Worm (Caenorhabditis elegans): ENCODE results near the gene F56D5.6.

Gene F56D5.6

DNA sequence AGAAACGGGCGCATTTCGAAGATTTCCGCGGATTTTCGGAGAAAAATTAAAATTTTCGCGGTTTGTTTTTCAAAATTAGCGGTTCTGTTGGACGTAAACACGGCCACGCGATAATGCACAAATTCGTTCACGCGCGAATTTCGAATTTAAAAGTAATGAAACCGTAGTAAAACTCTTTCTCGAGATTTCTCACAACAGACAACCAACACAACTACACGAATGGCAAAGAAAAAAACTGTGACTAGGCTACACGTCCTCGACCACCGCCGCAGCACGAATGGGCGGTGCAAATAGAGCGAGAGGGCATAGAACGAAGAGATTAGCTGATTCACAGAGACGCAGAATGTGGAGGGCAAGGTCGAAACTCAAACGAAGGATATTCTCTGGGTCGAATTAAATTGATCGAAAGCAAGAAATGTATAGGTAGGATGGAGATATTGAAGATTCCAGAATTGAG is 39.2 kb downstream of the F56D5.6 start, which contains the start of gene idh-1 (continued):
- TF ChIP-seq zip-11 (GFP tag; IDR thresholded peaks at IDR 0.05), result no peak
- TF ChIP-seq hlh-11 (tag; optimal IDR thresholded peaks at IDR 0.05), result peak; percentile 37
- no peak for TF ChIP-seq ZK546.5 (tag; optimal IDR thresholded peaks at IDR 0.05)
- TF ChIP-seq egl-27 (tag; optimal IDR thresholded peaks at IDR 0.05), result no peak
- TF ChIP-seq nhr-28 (tag; optimal IDR thresholded peaks at IDR 0.05), result peak; percentile 98
- no peak for TF ChIP-seq set-16 (GFP tag; IDR thresholded peaks at IDR 0.05)
- TF ChIP-seq R02D3.7 (tag; optimal IDR thresholded peaks at IDR 0.05), result no peak
- TF ChIP-seq lin-39 (tag; optimal IDR thresholded peaks at IDR 0.05), result no peak
- 0 out of 2 replicates have a peak, but pooled peaks have one; percentile 19 for TF ChIP-seq nhr-42 (GFP tag; IDR thresholded peaks at IDR 0.05)
- TF ChIP-seq nhr-10 (tag; optimal IDR thresholded peaks at IDR 0.05), result peak; percentile 32
- TF ChIP-seq F26F4.8 (GFP tag; conservative IDR thresholded peaks at IDR 0.05), result no peak
- TF ChIP-seq mep-1 (tag; optimal IDR thresholded peaks at IDR 0.05), result peak; percentile 41
- no peak for TF ChIP-seq tag-97 (GFP tag; IDR thresholded peaks at IDR 0.05)
- TF ChIP-seq zag-1 (tag; optimal IDR thresholded peaks at IDR 0.05), result no peak
- no peak for TF ChIP-seq lim-7 (GFP tag; IDR thresholded peaks at IDR 0.05)
- TF ChIP-seq ceh-82 (tag; optimal IDR thresholded peaks at IDR 0.05), result no peak
- TF ChIP-seq snpc-4 (tag; optimal IDR thresholded peaks at IDR 0.05), result no peak
- no peak for TF ChIP-seq vab-7 (GFP tag; IDR thresholded peaks at IDR 0.05)
- no peak for TF ChIP-seq Y75B8A.6 (GFP tag; IDR thresholded peaks at IDR 0.05)
- no peak for TF ChIP-seq zfp-2 (tag; optimal IDR thresholded peaks at IDR 0.05)
- TF ChIP-seq pha-4 (GFP tag; IDR thresholded peaks at IDR 0.05), result no peak
- no peak for TF ChIP-seq pha-4 (tag; optimal IDR thresholded peaks at IDR 0.05)
- no peak for TF ChIP-seq F49E8.2 (tag; optimal IDR thresholded peaks at IDR 0.05; ENCODE audit: borderline replicate concordance)
- no peak for TF ChIP-seq saeg-2 (GFP tag; IDR thresholded peaks at IDR 0.05)
- peak; percentile 34 for TF ChIP-seq aha-1 (tag)
- TF ChIP-seq hmg-1.1 (GFP tag; IDR thresholded peaks at IDR 0.05), result no peak; the same call in 1 of the 2 replicates
- peak; percentile 71 for TF ChIP-seq dpl-1 (GFP tag; optimal IDR thresholded peaks at IDR 0.05)
- TF ChIP-seq unc-39 (tag; optimal IDR thresholded peaks at IDR 0.05), result no peak
- TF ChIP-seq Y105C5A.15 (GFP tag; IDR thresholded peaks at IDR 0.05), result no peak
- TF ChIP-seq ctbp-1 (GFP tag; IDR thresholded peaks at IDR 0.05), result no peak
- TF ChIP-seq aly-2 (tag; optimal IDR thresholded peaks at IDR 0.05), result no peak
- no peak for TF ChIP-seq ceh-20 (GFP tag; IDR thresholded peaks at IDR 0.05)
- TF ChIP-seq skn-1 (tag; optimal IDR thresholded peaks at IDR 0.05), result no peak
- no peak for TF ChIP-seq ceh-32 (tag; optimal IDR thresholded peaks at IDR 0.05; ENCODE audit: poor library complexity)
- 0 out of 2 replicates have a peak, but pooled peaks have one; percentile 20 for TF ChIP-seq T26A8.4 (GFP tag; IDR thresholded peaks at IDR 0.05)
- no peak for TF ChIP-seq lin-15B (tag; optimal IDR thresholded peaks at IDR 0.05)
- peak; percentile 36; the same call in 1 of the 2 replicates for TF ChIP-seq lin-29 (GFP tag; IDR thresholded peaks at IDR 0.05)
- no peak for TF ChIP-seq nhr-237 (tag; optimal IDR thresholded peaks at IDR 0.05)
- no peak for TF ChIP-seq ceh-62 (tag; optimal IDR thresholded peaks at IDR 0.05)
- peak in 1 of 2 experiments; percentile 20 for TF ChIP-seq hif-1 (tag; optimal IDR thresholded peaks at IDR 0.05)
- TF ChIP-seq T20F7.1 (GFP tag; optimal IDR thresholded peaks at IDR 0.05), result peak; percentile 24
- TF ChIP-seq dmd-8 (GFP tag; IDR thresholded peaks at IDR 0.05), result no peak
- TF ChIP-seq F44E2.7 (GFP tag; IDR thresholded peaks at IDR 0.05), result no peak
- TF ChIP-seq nhr-77 (tag; optimal IDR thresholded peaks at IDR 0.05), result no peak
- TF ChIP-seq pqm-1 (tag; optimal IDR thresholded peaks at IDR 0.05), result no peak
- no peak for TF ChIP-seq spr-1 (tag; optimal IDR thresholded peaks at IDR 0.05)
- TF ChIP-seq snpc-1.2 (GFP tag; IDR thresholded peaks at IDR 0.05), result peak; percentile 46; the same call in 1 of the 2 replicates
- no peak for TF ChIP-seq mes-2 (tag; optimal IDR thresholded peaks at IDR 0.05; ENCODE audit: poor library complexity, severe bottlenecking)
- no peak for TF ChIP-seq cey-2 (tag; optimal IDR thresholded peaks at IDR 0.05; ENCODE audit: borderline replicate concordance, insufficient read depth)
- no peak for TF ChIP-seq php-3 (GFP tag; IDR thresholded peaks at IDR 0.05)
- TF ChIP-seq nhr-6 (tag; optimal IDR thresholded peaks at IDR 0.05), result no peak
- TF ChIP-seq dmd-9 (GFP tag; IDR thresholded peaks at IDR 0.05), result no peak
- no peak for TF ChIP-seq D1046.2 (GFP tag; IDR thresholded peaks at IDR 0.05)
